Fruit fly (Drosophila melanogaster) whole organism, embryonic: ENCODE measurements around the gene CG16854.

ENCODE experiments used
- Abd-B ChIP-seq: fragments of 200-800 bp; sonication (Bioruptor generic); optimal IDR thresholded peaks from 2 replicates; lab custom pipeline; 2018; ENCODE audit warnings: missing biosample characterization, mild to moderate bottlenecking, missing genetic modification characterization, moderate library complexity
- Aef1 ChIP-seq: fragments of 200-800 bp; sonication (Bioruptor generic); IDR thresholded peaks from 3 replicates; pipeline ENCODE4 v1.3.6; 2022; ENCODE audit warnings: missing biosample characterization, missing genetic modification characterization
- BtbVII ChIP-seq: fragments of 200-800 bp; sonication (Bioruptor generic); optimal IDR thresholded peaks from 3 replicates; lab custom pipeline; 2017; ENCODE audit warnings: missing biosample characterization, mild to moderate bottlenecking, missing genetic modification characterization
- CG10321 ChIP-seq: fragments of 200-800 bp; sonication (Bioruptor generic); IDR thresholded peaks from 2 replicates; pipeline ENCODE4 v1.3.6; 2022; ENCODE audit warnings: missing biosample characterization, missing genetic modification characterization
- CG11247 ChIP-seq: fragments of 200-800 bp; sonication (Bioruptor generic); IDR thresholded peaks from 2 replicates; pipeline ENCODE4 v1.3.6; 2022; ENCODE audit warnings: missing biosample characterization, missing genetic modification characterization
- CG15073 ChIP-seq: fragments of 200-800 bp; sonication (Bioruptor generic); optimal IDR thresholded peaks from 2 replicates; lab custom pipeline; 2016; ENCODE audit warnings: missing biosample characterization, missing genetic modification characterization
- CG15696 ChIP-seq: fragments of 200-800 bp; sonication (Bioruptor generic); optimal IDR thresholded peaks from 2 replicates; lab custom pipeline; 2019; ENCODE audit warnings: missing biosample characterization, mild to moderate bottlenecking, missing genetic modification characterization, moderate library complexity
- CG1603 ChIP-seq: fragments of 200-800 bp; sonication (Bioruptor generic); optimal IDR thresholded peaks from 2 replicates; lab custom pipeline; 2019; ENCODE audit warnings: missing biosample characterization, mild to moderate bottlenecking, missing genetic modification characterization, moderate library complexity
- CG16815 ChIP-seq: fragments of 200-800 bp; sonication (Bioruptor generic); optimal IDR thresholded peaks from 3 replicates; lab custom pipeline; 2017; ENCODE audit warnings: missing biosample characterization, mild to moderate bottlenecking, missing genetic modification characterization
- CG17186 ChIP-seq: fragments of 200-800 bp; sonication (Bioruptor generic); optimal IDR thresholded peaks from 3 replicates; lab custom pipeline; 2017; ENCODE audit warnings: missing biosample characterization, missing genetic modification reagents, missing genetic modification characterization
- CG17829 ChIP-seq: fragments of 200-800 bp; optimal IDR thresholded peaks from 2 replicates; lab custom pipeline; 2019; ENCODE audit warnings: missing biosample characterization, mild to moderate bottlenecking, missing genetic modification characterization, moderate library complexity
- CG17912 ChIP-seq: fragments of 200-800 bp; sonication (Bioruptor generic); optimal IDR thresholded peaks from 2 replicates; lab custom pipeline; 2018; ENCODE audit warnings: missing biosample characterization, mild to moderate bottlenecking, missing genetic modification characterization
- CG18011 ChIP-seq: fragments of 200-800 bp; sonication (Bioruptor generic); optimal IDR thresholded peaks from 2 replicates; lab custom pipeline; 2017; ENCODE audit warnings: missing biosample characterization, missing genetic modification characterization, mild to moderate bottlenecking, moderate library complexity, missing genotype
- CG2129 ChIP-seq: fragments of 200-800 bp; sonication (Bioruptor generic); IDR thresholded peaks from 2 replicates; pipeline ENCODE4 v1.3.6; 2022; ENCODE audit warnings: missing biosample characterization, missing genetic modification characterization; ENCODE audit not compliant: partially characterized antibody
- CG2202 ChIP-seq: fragments of 200-800 bp; sonication (Bioruptor generic); optimal IDR thresholded peaks from 2 replicates; lab custom pipeline; 2018; ENCODE audit warnings: missing biosample characterization, mild to moderate bottlenecking, missing genetic modification characterization
- CG32532 ChIP-seq: fragments of 200-800 bp; sonication (Bioruptor generic); IDR thresholded peaks from 2 replicates; pipeline ENCODE4 v1.3.6; 2022; ENCODE audit warnings: missing biosample characterization, missing genetic modification characterization
- CG4328 ChIP-seq: fragments of 200-800 bp; sonication (Bioruptor generic); optimal IDR thresholded peaks from 3 replicates; lab custom pipeline; 2017; ENCODE audit warnings: missing biosample characterization, missing genetic modification reagents, missing genetic modification characterization
- CG4617 ChIP-seq: fragments of 200-800 bp; sonication (Bioruptor generic); optimal IDR thresholded peaks from 3 replicates; lab custom pipeline; 2016; ENCODE audit warnings: missing biosample characterization, missing genetic modification characterization, borderline replicate concordance
- CG5953 ChIP-seq: fragments of 200-800 bp; sonication (Bioruptor generic); IDR thresholded peaks from 2 replicates; pipeline ENCODE4 v1.3.6; 2022; ENCODE audit warnings: missing biosample characterization, missing genetic modification characterization
- CG8290 ChIP-seq, 3 experiments: fragments of 200-800 bp; sonication (Bioruptor generic); optimal IDR thresholded peaks; 2 replicates each; lab custom pipeline; 2016 to 2019; ENCODE audit warnings: missing biosample characterization in 3 of 3, missing genetic modification characterization in 3 of 3, mild to moderate bottlenecking in 2 of 3, moderate library complexity in 1 of 3
- CG8359 ChIP-seq: fragments of 200-800 bp; sonication (Bioruptor generic); optimal IDR thresholded peaks from 2 replicates; lab custom pipeline; 2017; ENCODE audit warnings: missing biosample characterization, mild to moderate bottlenecking, missing genetic modification characterization, borderline replicate concordance
- Camta ChIP-seq: fragments of 200-800 bp; sonication (Bioruptor generic); optimal IDR thresholded peaks from 2 replicates; lab custom pipeline; 2016; ENCODE audit warnings: missing biosample characterization, missing genetic modification characterization
- D19B ChIP-seq: fragments of 200-800 bp; sonication (Bioruptor generic); optimal IDR thresholded peaks from 2 replicates; lab custom pipeline; 2017; ENCODE audit warnings: missing biosample characterization, mild to moderate bottlenecking, missing genetic modification characterization
- Dip3 ChIP-seq: fragments of 200-800 bp; sonication (Bioruptor generic); optimal IDR thresholded peaks from 3 replicates; lab custom pipeline; 2016; ENCODE audit warnings: missing biosample characterization, missing genetic modification characterization
- ERR ChIP-seq: fragments of 200-800 bp; sonication (Bioruptor generic); optimal IDR thresholded peaks from 2 replicates; lab custom pipeline; 2016; ENCODE audit warnings: missing biosample characterization, missing genetic modification characterization
- Ets65A ChIP-seq: fragments of 200-800 bp; sonication (Bioruptor generic); peaks from one replicate; lab custom pipeline; 2016; ENCODE audit warnings: missing biosample characterization, missing genetic modification characterization
- HLH4C ChIP-seq: fragments of 200-800 bp; sonication (Bioruptor generic); IDR thresholded peaks from 3 replicates; pipeline ENCODE4 v1.3.6; 2022; ENCODE audit warnings: missing biosample characterization, missing genetic modification characterization; ENCODE audit not compliant: partially characterized antibody
- HLH54F ChIP-seq: fragments of 200-800 bp; sonication (Bioruptor generic); optimal IDR thresholded peaks from 3 replicates; lab custom pipeline; 2016; ENCODE audit warnings: missing biosample characterization, missing genetic modification characterization
- Mad ChIP-seq: fragments of 200-800 bp; sonication (Bioruptor generic); optimal IDR thresholded peaks from 2 replicates; lab custom pipeline; 2016; ENCODE audit warnings: missing biosample characterization, missing genetic modification characterization
- Med ChIP-seq: fragments of 200-800 bp; sonication (Bioruptor generic); peaks from one replicate; lab custom pipeline; 2016; ENCODE audit warnings: missing biosample characterization, missing genetic modification characterization, mild to moderate bottlenecking, inconsistent platforms, moderate library complexity
- Side ChIP-seq: fragments of 200-800 bp; sonication (Bioruptor generic); optimal IDR thresholded peaks from 2 replicates; lab custom pipeline; 2016; ENCODE audit warnings: missing biosample characterization, missing genetic modification characterization
- Ssrp ChIP-seq: fragments of 200-800 bp; sonication (Bioruptor generic); optimal IDR thresholded peaks from 2 replicates; lab custom pipeline; 2018; ENCODE audit warnings: missing biosample characterization, mild to moderate bottlenecking, missing genetic modification characterization, moderate library complexity
- Usf ChIP-seq: fragments of 200-800 bp; sonication (Bioruptor generic); optimal IDR thresholded peaks from 2 replicates; lab custom pipeline; 2017; ENCODE audit warnings: missing genotype, missing biosample characterization, missing genetic modification characterization
- Xbp1 ChIP-seq: fragments of 200-800 bp; sonication (Bioruptor generic); optimal IDR thresholded peaks from 3 replicates; lab custom pipeline; 2016; ENCODE audit warnings: missing biosample characterization, mild to moderate bottlenecking, missing genetic modification characterization
- YL-1 ChIP-seq: fragments of 200-800 bp; sonication (Bioruptor generic); optimal IDR thresholded peaks from 3 replicates; lab custom pipeline; 2017; ENCODE audit warnings: missing biosample characterization, mild to moderate bottlenecking, missing genetic modification characterization
- bbx ChIP-seq: fragments of 200-800 bp; sonication (Bioruptor generic); IDR thresholded peaks from 2 replicates; pipeline ENCODE4 v1.3.6; 2022; ENCODE audit warnings: missing biosample characterization, missing genetic modification characterization; ENCODE audit not compliant: partially characterized antibody
- crc ChIP-seq: fragments of 200-800 bp; sonication (Bioruptor generic); optimal IDR thresholded peaks from 2 replicates; lab custom pipeline; 2016; ENCODE audit warnings: missing biosample characterization, missing genetic modification characterization
- dmrt99B ChIP-seq: fragments of 200-800 bp; sonication (Bioruptor generic); optimal IDR thresholded peaks from 2 replicates; lab custom pipeline; 2018; ENCODE audit warnings: missing biosample characterization, mild to moderate bottlenecking, missing genetic modification characterization, moderate library complexity
- emc ChIP-seq: fragments of 200-800 bp; sonication (Bioruptor generic); optimal IDR thresholded peaks from 2 replicates; lab custom pipeline; 2016; ENCODE audit warnings: missing biosample characterization, missing genetic modification characterization
- grau ChIP-seq: fragments of 200-800 bp; optimal IDR thresholded peaks from 3 replicates; lab custom pipeline; 2019; ENCODE audit warnings: missing biosample characterization, mild to moderate bottlenecking, missing genetic modification characterization, moderate library complexity
- gro ChIP-seq: fragments of 200-800 bp; sonication (Bioruptor generic); optimal IDR thresholded peaks from 2 replicates; lab custom pipeline; 2016; ENCODE audit warnings: missing biosample characterization, missing genetic modification characterization
- gsb-n ChIP-seq: fragments of 200-800 bp; sonication (Bioruptor generic); optimal IDR thresholded peaks from 3 replicates; lab custom pipeline; 2018; ENCODE audit warnings: missing biosample characterization, mild to moderate bottlenecking, missing genetic modification characterization
- jumu ChIP-seq: fragments of 200-800 bp; sonication (Bioruptor generic); optimal IDR thresholded peaks from 3 replicates; lab custom pipeline; 2016; ENCODE audit warnings: missing biosample characterization, missing genetic modification characterization
- nmo ChIP-seq: fragments of 200-800 bp; sonication (Bioruptor generic); optimal IDR thresholded peaks from 2 replicates; lab custom pipeline; 2018; ENCODE audit warnings: missing biosample characterization, mild to moderate bottlenecking, missing genetic modification characterization, moderate library complexity
- pb ChIP-seq: fragments of 200-800 bp; sonication (Bioruptor generic); optimal IDR thresholded peaks from 3 replicates; lab custom pipeline; 2016; ENCODE audit warnings: missing biosample characterization, missing genetic modification characterization
- prd ChIP-seq, 3 experiments: fragments of >200 bp in 2 of 3; fragments of 200-800 bp in 1 of 3; sonication (Bioruptor generic) in 1 of 3; optimal IDR thresholded peaks in 2 of 3; IDR thresholded peaks in 1 of 3; 2 replicates in 2 of 3; 3 replicates in 1 of 3; pipeline versions ENCODE4 v1.3.6 to Lab custom; 2017 to 2022; ENCODE audit warnings: missing biosample characterization in 1 of 3, missing genetic modification characterization in 1 of 3
- slp2 ChIP-seq: fragments of 200-800 bp; sonication (Bioruptor generic); optimal IDR thresholded peaks from 2 replicates; lab custom pipeline; 2016; ENCODE audit warnings: missing biosample characterization, missing genetic modification characterization
- tgo ChIP-seq: fragments of 200-800 bp; sonication (Bioruptor generic); IDR thresholded peaks from 3 replicates; pipeline ENCODE4 v1.3.6; 2022; ENCODE audit warnings: missing biosample characterization, missing genetic modification characterization
- tin ChIP-seq: fragments of 200-800 bp; sonication (Bioruptor generic); optimal IDR thresholded peaks from 3 replicates; lab custom pipeline; 2016; ENCODE audit warnings: missing biosample characterization, missing genetic modification characterization
- vnd ChIP-seq: fragments of 200-800 bp; sonication (Bioruptor generic); IDR thresholded peaks from 3 replicates; pipeline ENCODE4 v1.3.6; 2022; ENCODE audit warnings: missing biosample characterization, missing genetic modification characterization; ENCODE audit not compliant: partially characterized antibody

Gene CG16854

dm6 chr2L:11091111-11091510 is 4.6 kb downstream of the CG16854 start, which contains the start of gene Wdr59 (continued):
- TF ChIP-seq CG17186 (GFP tag; lab: Kevin White, UChicago) (no peak), jumu (GFP tag; lab: Kevin White, UChicago) (no peak), Med (GFP tag; lab: Kevin White, UChicago) (peak; percentile 33), gsb-n (tag; lab: Kevin White, UChicago) (no peak), CG8290 (GFP tag; optimal IDR thresholded peaks at IDR 0.05; lab: Kevin White, UChicago) (peak; percentile 28), CG8290 (tag; optimal IDR thresholded peaks at IDR 0.05; lab: Kevin White, UChicago) (no peak), CG8359 (GFP tag; lab: Kevin White, UChicago) (no peak), slp2 (GFP tag; lab: Kevin White, UChicago) (no peak), HLH4C (peak; percentile 73), gro (GFP tag; lab: Kevin White, UChicago) (no peak), dmrt99B (tag; lab: Kevin White, UChicago) (no peak), CG5953 (no peak), emc (GFP tag; lab: Kevin White, UChicago) (no peak), Xbp1 (GFP tag; lab: Kevin White, UChicago) (peak; percentile 59), Aef1 (GFP tag; lab: Robert Waterston, UW) (0 out of 3 replicates have a peak, but pooled peaks have one; percentile 19), CG10321 (GFP tag; lab: Robert Waterston, UW) (no peak), bbx (peak; percentile 65), CG17829 (tag; lab: Kevin White, UChicago) (peak; percentile 66), prd (optimal IDR thresholded peaks at IDR 0.05; lab: Kevin White, UChicago) (no peak), prd (GFP tag; IDR thresholded peaks at IDR 0.05; lab: Robert Waterston, UW) (peak; percentile 59; the same call in 1 of the 3 replicates), pb (GFP tag; lab: Kevin White, UChicago) (no peak), CG4328 (GFP tag; lab: Kevin White, UChicago) (no peak), YL-1 (GFP tag; lab: Kevin White, UChicago) (peak; percentile 25), Dip3 (GFP tag; lab: Kevin White, UChicago) (no peak), Side (no peak), tgo (peak; percentile 36; the same call in 1 of the 3 replicates), CG1603 (tag; lab: Kevin White, UChicago) (no peak), CG15073 (GFP tag; lab: Kevin White, UChicago) (no peak), Abd-B (GFP tag; lab: Kevin White, UChicago) (peak; percentile 58), CG32532 (no peak), Ssrp (tag; lab: Kevin White, UChicago) (peak; percentile 42), Ets65A (peak; percentile 55), vnd (peak; percentile 52; the same call in 2 of the 3 replicates), crc (no peak), Camta (GFP tag; lab: Kevin White, UChicago) (no peak), CG4617 (GFP tag; lab: Kevin White, UChicago) (peak; percentile 35), CG11247 (GFP tag; lab: Robert Waterston, UW) (no peak), CG18011 (GFP tag; lab: Kevin White, UChicago) (no peak), grau (tag; lab: Kevin White, UChicago) (no peak), HLH54F (no peak), CG2202 (no peak), CG17912 (no peak), ERR (GFP tag; lab: Kevin White, UChicago) (no peak), tin (GFP tag; lab: Kevin White, UChicago) (peak; percentile 27), D19B (GFP tag; lab: Kevin White, UChicago) (no peak), nmo (GFP tag; lab: Kevin White, UChicago) (peak; percentile 71), Mad (GFP tag; lab: Kevin White, UChicago) (peak; percentile 22), CG16815 (GFP tag; lab: Kevin White, UChicago) (peak; percentile 16), CG15696 (peak; percentile 33), BtbVII (no peak), CG2129 (GFP tag; lab: Robert Waterston, UW) (peak; percentile 60; the same call in 1 of the 2 replicates), Usf (GFP tag; lab: Kevin White, UChicago) (no peak)
